Fruit fly (Drosophila melanogaster): ENCODE results near the gene Uch.

DNA sequence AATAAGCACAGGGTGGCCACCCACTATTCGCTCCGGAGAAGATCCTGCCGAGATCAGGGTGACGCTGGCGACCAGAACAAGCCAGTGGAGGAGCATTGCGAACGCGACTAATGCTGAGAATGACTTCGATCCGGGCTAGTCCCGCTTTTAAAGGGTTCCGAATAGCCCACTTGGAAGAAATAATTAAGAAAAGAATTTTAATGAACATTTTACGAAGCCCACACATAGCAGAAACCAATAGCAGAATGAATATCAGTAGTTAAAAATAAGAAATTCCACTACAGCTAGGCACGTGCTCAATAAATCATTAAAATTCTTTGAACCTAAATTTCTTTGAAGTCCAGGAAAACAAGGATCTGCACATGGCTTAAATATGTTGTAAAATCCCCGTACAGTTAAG, 37.2 kb upstream of the Uch start, which contains the start of gene Ser12:
- TF ChIP-seq h (optimal IDR thresholded peaks at IDR 0.05) (no peak), ttk (optimal IDR thresholded peaks at IDR 0.05) (no peak), psq (optimal IDR thresholded peaks at IDR 0.05) (no peak)
